Fruit fly (Drosophila melanogaster) whole organism, embryonic: ENCODE data around the gene Kdm5.

Experiments
- CG16815 ChIP-seq: fragments of 200-800 bp; sonication (Bioruptor generic); optimal IDR thresholded peaks from 3 replicates; lab custom pipeline; 2017; ENCODE audit warnings: missing biosample characterization, mild to moderate bottlenecking, missing genetic modification characterization
- CG1792 ChIP-seq: fragments of 200-800 bp; sonication (Bioruptor generic); optimal IDR thresholded peaks from 2 replicates; lab custom pipeline; 2016; ENCODE audit warnings: missing biosample characterization, missing genetic modification characterization
- CG18262 ChIP-seq: fragments of 200-800 bp; optimal IDR thresholded peaks from 3 replicates; lab custom pipeline; 2019; ENCODE audit warnings: missing biosample characterization, mild to moderate bottlenecking, missing genetic modification characterization, moderate library complexity
- CG2199 ChIP-seq: fragments of 200-800 bp; sonication (Bioruptor generic); IDR thresholded peaks from 3 replicates; pipeline ENCODE4 v1.3.6; 2022; ENCODE audit warnings: missing biosample characterization, missing genetic modification characterization
- CG31224 ChIP-seq: fragments of 200-800 bp; sonication (Bioruptor generic); IDR thresholded peaks from 2 replicates; pipeline ENCODE4 v1.3.6; 2022; ENCODE audit warnings: missing biosample characterization, missing genetic modification characterization
- CG6813 ChIP-seq: fragments of 200-800 bp; sonication (Bioruptor generic); optimal IDR thresholded peaks from 2 replicates; lab custom pipeline; 2017; ENCODE audit warnings: missing biosample characterization, missing genetic modification characterization, mild to moderate bottlenecking, moderate library complexity, missing genetic modification reagents
- CG8478 ChIP-seq: fragments of >200 bp; optimal IDR thresholded peaks from 2 replicates; lab custom pipeline; 2018
- CG9932 ChIP-seq: fragments of 200-800 bp; sonication (Bioruptor generic); IDR thresholded peaks from 2 replicates; pipeline ENCODE4 v1.3.6; 2022; ENCODE audit warnings: missing biosample characterization, missing genetic modification characterization
- Lpt ChIP-seq: fragments of >200 bp; optimal IDR thresholded peaks from 2 replicates; lab custom pipeline; 2018; ENCODE audit warnings: missing biosample characterization, missing genetic modification characterization
- Vsx1 ChIP-seq: fragments of 200-800 bp; sonication (Bioruptor generic); optimal IDR thresholded peaks from 2 replicates; lab custom pipeline; 2017; ENCODE audit warnings: missing biosample characterization, mild to moderate bottlenecking, missing genetic modification characterization, missing genetic modification reagents
- knrl ChIP-seq: fragments of 200-800 bp; sonication (Bioruptor generic); IDR thresholded peaks from 3 replicates; pipeline ENCODE4 v1.3.6; 2022; ENCODE audit warnings: missing biosample characterization, missing genetic modification characterization; ENCODE audit not compliant: partially characterized antibody
- mld ChIP-seq: fragments of 200-800 bp; sonication (Bioruptor generic); IDR thresholded peaks from 3 replicates; pipeline ENCODE4 v1.3.6; 2022; ENCODE audit warnings: missing biosample characterization, missing genetic modification characterization; ENCODE audit not compliant: partially characterized antibody
- vvl ChIP-seq: fragments of 200-800 bp; sonication (Bioruptor generic); IDR thresholded peaks from 2 replicates; pipeline ENCODE4 v1.3.6; 2022; ENCODE audit warnings: missing biosample characterization, missing genetic modification characterization

- TF ChIP-seq CG6813 (no peak), Lpt (GFP tag; lab: Kevin White, UChicago) (no peak), CG31224 (GFP tag; lab: Robert Waterston, UW) (no peak), mld (GFP tag; lab: Robert Waterston, UW) (no peak), CG16815 (GFP tag; lab: Kevin White, UChicago) (no peak), CG18262 (tag; lab: Kevin White, UChicago) (no peak), vvl (GFP tag; lab: Robert Waterston, UW) (no peak), CG2199 (GFP tag; lab: Robert Waterston, UW) (no peak), Vsx1 (GFP tag; lab: Kevin White, UChicago) (no peak), CG9932 (GFP tag; lab: Robert Waterston, UW) (no peak), CG8478 (lab: Kevin White, UChicago) (no peak), CG1792 (GFP tag; lab: Kevin White, UChicago) (no peak), knrl (GFP tag; lab: Robert Waterston, UW) (no peak)
These were observed 22.1 kb downstream of the Kdm5 start for dm6 chr2L:5977070-5977728.
